Fruit fly (Drosophila melanogaster) whole organism, embryonic: ENCODE data around the gene CG5715.

Source experiments
- ATbp ChIP-seq: fragments of 200-800 bp; sonication (Bioruptor generic); optimal IDR thresholded peaks from 2 replicates; lab custom pipeline; 2017; ENCODE audit warnings: missing biosample characterization, mild to moderate bottlenecking, missing genetic modification characterization, missing genetic modification reagents
- Antp ChIP-seq: fragments of 200-800 bp; sonication (Bioruptor generic); optimal IDR thresholded peaks from 3 replicates; lab custom pipeline; 2016; ENCODE audit warnings: missing biosample characterization, missing genetic modification characterization
- Atf3 ChIP-seq: fragments of 200-800 bp; sonication (Bioruptor generic); optimal IDR thresholded peaks from 3 replicates; lab custom pipeline; 2016; ENCODE audit warnings: missing biosample characterization, missing genetic modification characterization
- B-H2 ChIP-seq: fragments of 200-800 bp; sonication (Bioruptor generic); optimal IDR thresholded peaks from 2 replicates; lab custom pipeline; 2018; ENCODE audit warnings: missing biosample characterization, mild to moderate bottlenecking, missing genetic modification characterization
- CG10274 ChIP-seq: fragments of 200-800 bp; sonication (Bioruptor generic); optimal IDR thresholded peaks from 3 replicates; lab custom pipeline; 2017; ENCODE audit warnings: missing biosample characterization, mild to moderate bottlenecking, missing genetic modification characterization
- CG10366 ChIP-seq: fragments of 200-800 bp; sonication (Bioruptor generic); IDR thresholded peaks from 2 replicates; pipeline ENCODE4 v1.3.6; 2022; ENCODE audit warnings: missing biosample characterization, missing genetic modification characterization
- CG10431 ChIP-seq: fragments of 200-800 bp; sonication (Bioruptor generic); optimal IDR thresholded peaks from 3 replicates; lab custom pipeline; 2018; ENCODE audit warnings: missing biosample characterization, mild to moderate bottlenecking, missing genetic modification characterization
- CG11560 ChIP-seq: fragments of 200-800 bp; sonication (Bioruptor generic); IDR thresholded peaks from 3 replicates; pipeline ENCODE4 v1.3.6; 2022; ENCODE audit warnings: missing biosample characterization, missing genetic modification characterization
- CG13287 ChIP-seq: fragments of 200-800 bp; sonication (Bioruptor generic); IDR thresholded peaks from 2 replicates; pipeline ENCODE4 v1.3.6; 2022; ENCODE audit warnings: missing biosample characterization, missing genetic modification characterization; ENCODE audit not compliant: partially characterized antibody
- CG13624 ChIP-seq: fragments of 200-800 bp; sonication (Bioruptor generic); optimal IDR thresholded peaks from 2 replicates; lab custom pipeline; 2016; ENCODE audit warnings: missing biosample characterization, missing genetic modification characterization
- CG16813 ChIP-seq: fragments of 200-800 bp; sonication (Bioruptor generic); IDR thresholded peaks from 3 replicates; pipeline ENCODE4 v1.3.6; 2022; ENCODE audit warnings: missing biosample characterization, missing genetic modification characterization; ENCODE audit not compliant: partially characterized antibody
- CG17802 ChIP-seq: fragments of 200-800 bp; sonication (Bioruptor generic); optimal IDR thresholded peaks from 2 replicates; lab custom pipeline; 2018; ENCODE audit warnings: missing biosample characterization, mild to moderate bottlenecking, missing genetic modification characterization, moderate library complexity
- CG17829 ChIP-seq: fragments of 200-800 bp; optimal IDR thresholded peaks from 2 replicates; lab custom pipeline; 2019; ENCODE audit warnings: missing biosample characterization, mild to moderate bottlenecking, missing genetic modification characterization, moderate library complexity
- CG30020 ChIP-seq: fragments of 200-800 bp; optimal IDR thresholded peaks from 2 replicates; lab custom pipeline; 2019; ENCODE audit warnings: missing biosample characterization, mild to moderate bottlenecking, missing genetic modification characterization, moderate library complexity
- CG3407 ChIP-seq: fragments of 200-800 bp; sonication (Bioruptor generic); optimal IDR thresholded peaks from 2 replicates; lab custom pipeline; 2018; ENCODE audit warnings: missing biosample characterization, mild to moderate bottlenecking, missing genetic modification characterization
- CG34376 ChIP-seq: fragments of 200-800 bp; sonication (Bioruptor generic); optimal IDR thresholded peaks from 2 replicates; lab custom pipeline; 2018; ENCODE audit warnings: missing biosample characterization, mild to moderate bottlenecking, missing genetic modification characterization
- CG34422 ChIP-seq: fragments of 200-800 bp; sonication (Bioruptor generic); IDR thresholded peaks from 3 replicates; pipeline ENCODE4 v1.3.6; 2022; ENCODE audit warnings: missing biosample characterization, missing genetic modification characterization
- CG3995 ChIP-seq: fragments of 200-800 bp; sonication (Bioruptor generic); optimal IDR thresholded peaks from 3 replicates; lab custom pipeline; 2016; ENCODE audit warnings: missing biosample characterization, missing genetic modification characterization
- CG42726 ChIP-seq: fragments of 200-800 bp; sonication (Bioruptor generic); IDR thresholded peaks from 2 replicates; pipeline ENCODE4 v1.3.6; 2022; ENCODE audit warnings: missing biosample characterization, missing genetic modification characterization; ENCODE audit not compliant: partially characterized antibody
- CG8388 ChIP-seq: fragments of 200-800 bp; sonication (Bioruptor generic); optimal IDR thresholded peaks from 2 replicates; lab custom pipeline; 2019; ENCODE audit warnings: missing biosample characterization, mild to moderate bottlenecking, missing genetic modification characterization, moderate library complexity
- CG9817 ChIP-seq: fragments of 200-800 bp; sonication (Bioruptor generic); optimal IDR thresholded peaks from 2 replicates; lab custom pipeline; 2018; ENCODE audit warnings: missing biosample characterization, mild to moderate bottlenecking, missing genetic modification characterization, moderate library complexity
- CkIIα-i1 ChIP-seq: fragments of 200-800 bp; sonication (Bioruptor generic); IDR thresholded peaks from 2 replicates; pipeline ENCODE4 v1.3.6; 2022; ENCODE audit warnings: missing biosample characterization, missing genetic modification characterization
- Elba2 ChIP-seq: fragments of 200-800 bp; sonication (Bioruptor generic); optimal IDR thresholded peaks from 3 replicates; lab custom pipeline; 2016; ENCODE audit warnings: missing biosample characterization, missing genetic modification characterization
- Ets97D ChIP-seq: fragments of 200-800 bp; sonication (Bioruptor generic); optimal IDR thresholded peaks from 3 replicates; lab custom pipeline; 2016; ENCODE audit warnings: missing biosample characterization, missing genetic modification characterization
- Gug ChIP-seq: fragments of 200-800 bp; sonication (Bioruptor generic); IDR thresholded peaks from 4 replicates; pipeline ENCODE4 v1.3.6; 2022; ENCODE audit warnings: missing biosample characterization, missing genetic modification characterization
- HHEX ChIP-seq: fragments of 200-800 bp; sonication (Bioruptor generic); optimal IDR thresholded peaks from 3 replicates; lab custom pipeline; 2017; ENCODE audit warnings: missing biosample characterization, mild to moderate bottlenecking, missing genetic modification characterization, missing genetic modification reagents
- Hr3 ChIP-seq: fragments of 200-800 bp; sonication (Bioruptor generic); optimal IDR thresholded peaks from 3 replicates; lab custom pipeline; 2016; ENCODE audit warnings: missing biosample characterization, missing genetic modification characterization
- MBD-R2 ChIP-seq: fragments of 200-800 bp; sonication (Bioruptor generic); IDR thresholded peaks from 2 replicates; pipeline ENCODE4 v1.3.6; 2022; ENCODE audit warnings: missing biosample characterization, missing genetic modification characterization
- MTF-1 ChIP-seq: fragments of 200-800 bp; sonication (Bioruptor generic); optimal IDR thresholded peaks from 2 replicates; lab custom pipeline; 2018; ENCODE audit warnings: missing biosample characterization, mild to moderate bottlenecking, missing genetic modification characterization, borderline replicate concordance
- Max ChIP-seq: fragments of 200-800 bp; sonication (Bioruptor generic); optimal IDR thresholded peaks from 2 replicates; lab custom pipeline; 2016; ENCODE audit warnings: missing biosample characterization, mild to moderate bottlenecking, missing genetic modification characterization
- Opbp ChIP-seq: fragments of 200-800 bp; sonication (Bioruptor generic); IDR thresholded peaks from 3 replicates; pipeline ENCODE4 v1.3.6; 2022; ENCODE audit warnings: missing biosample characterization, missing genetic modification characterization; ENCODE audit not compliant: partially characterized antibody
- Sry-δ ChIP-seq: fragments of 200-800 bp; sonication (Bioruptor generic); optimal IDR thresholded peaks from 2 replicates; lab custom pipeline; 2016; ENCODE audit warnings: missing biosample characterization, missing genetic modification characterization
- YL-1 ChIP-seq: fragments of 200-800 bp; sonication (Bioruptor generic); optimal IDR thresholded peaks from 3 replicates; lab custom pipeline; 2017; ENCODE audit warnings: missing biosample characterization, mild to moderate bottlenecking, missing genetic modification characterization
- al ChIP-seq: fragments of 200-800 bp; sonication (Bioruptor generic); IDR thresholded peaks from 2 replicates; pipeline ENCODE4 v1.3.6; 2022; ENCODE audit warnings: missing biosample characterization, missing genetic modification characterization
- ara ChIP-seq: fragments of 200-800 bp; sonication (Bioruptor generic); IDR thresholded peaks from 2 replicates; pipeline ENCODE4 v1.3.6; 2022; ENCODE audit warnings: missing biosample characterization, missing genetic modification characterization
- ato ChIP-seq: fragments of 200-800 bp; sonication (Bioruptor generic); IDR thresholded peaks from 2 replicates; pipeline ENCODE4 v1.3.6; 2022; ENCODE audit warnings: missing biosample characterization, missing genetic modification characterization; ENCODE audit not compliant: partially characterized antibody
- chm ChIP-seq: fragments of 200-800 bp; sonication (Bioruptor generic); IDR thresholded peaks from 2 replicates; pipeline ENCODE4 v1.3.6; 2022; ENCODE audit warnings: missing biosample characterization, missing genetic modification characterization
- fd96Cb ChIP-seq: fragments of 200-800 bp; sonication (Bioruptor generic); optimal IDR thresholded peaks from 2 replicates; lab custom pipeline; 2018; ENCODE audit warnings: missing biosample characterization, mild to moderate bottlenecking, missing genetic modification characterization, moderate library complexity
- gsb-n ChIP-seq: fragments of 200-800 bp; sonication (Bioruptor generic); optimal IDR thresholded peaks from 3 replicates; lab custom pipeline; 2018; ENCODE audit warnings: missing biosample characterization, mild to moderate bottlenecking, missing genetic modification characterization
- hkb ChIP-seq, 2 experiments: fragments of 200-800 bp in 1 of 2; fragments of >200 bp in 1 of 2; sonication (Bioruptor generic) in 1 of 2; IDR thresholded peaks in 1 of 2; optimal IDR thresholded peaks in 1 of 2; 2 replicates each; pipeline versions ENCODE4 v1.3.6 to Lab custom; 2017 to 2022; ENCODE audit warnings: missing biosample characterization in 1 of 2, missing genetic modification characterization in 1 of 2
- ind ChIP-seq: fragments of 200-800 bp; sonication (Bioruptor generic); optimal IDR thresholded peaks from 3 replicates; lab custom pipeline; 2016; ENCODE audit warnings: missing biosample characterization, missing genetic modification characterization
- jing ChIP-seq: fragments of 200-800 bp; sonication (Bioruptor generic); optimal IDR thresholded peaks from 2 replicates; lab custom pipeline; 2018; ENCODE audit warnings: missing biosample characterization, mild to moderate bottlenecking, missing genetic modification characterization
- knrl ChIP-seq: fragments of 200-800 bp; sonication (Bioruptor generic); IDR thresholded peaks from 3 replicates; pipeline ENCODE4 v1.3.6; 2022; ENCODE audit warnings: missing biosample characterization, missing genetic modification characterization; ENCODE audit not compliant: partially characterized antibody
- lmd ChIP-seq: fragments of 200-800 bp; sonication (Bioruptor generic); IDR thresholded peaks from 2 replicates; pipeline ENCODE4 v1.3.6; 2022; ENCODE audit warnings: missing biosample characterization, missing genetic modification characterization
- luna ChIP-seq: fragments of 200-800 bp; sonication (Bioruptor generic); optimal IDR thresholded peaks from 2 replicates; lab custom pipeline; 2016; ENCODE audit warnings: missing biosample characterization, missing genetic modification characterization
- schlank ChIP-seq: fragments of 200-800 bp; sonication (Bioruptor generic); optimal IDR thresholded peaks from 2 replicates; lab custom pipeline; 2018; ENCODE audit warnings: missing biosample characterization, mild to moderate bottlenecking, missing genetic modification characterization
- sqz ChIP-seq: fragments of 200-800 bp; sonication (Bioruptor generic); optimal IDR thresholded peaks from 3 replicates; lab custom pipeline; 2018; ENCODE audit warnings: missing biosample characterization, mild to moderate bottlenecking, missing genetic modification characterization
- sr ChIP-seq: fragments of 200-800 bp; sonication (Bioruptor generic); IDR thresholded peaks from 3 replicates; pipeline ENCODE4 v1.3.6; 2022; ENCODE audit warnings: missing biosample characterization, missing genetic modification characterization
- stwl ChIP-seq: fragments of 200-800 bp; sonication (Bioruptor generic); optimal IDR thresholded peaks from 3 replicates; lab custom pipeline; 2018; ENCODE audit warnings: missing biosample characterization, mild to moderate bottlenecking, missing genetic modification characterization, moderate library complexity
- sug ChIP-seq: fragments of 200-800 bp; optimal IDR thresholded peaks from 2 replicates; lab custom pipeline; 2019; ENCODE audit warnings: missing biosample characterization, mild to moderate bottlenecking, missing genetic modification characterization, moderate library complexity

The CG5715 gene

dm6 chr3R:24252494-24252893, 41.7 kb downstream of the CG5715 start, which contains the start of gene beta-PheRS (continued):
- TF ChIP-seq ATbp (GFP tag; lab: Kevin White, UChicago), result no peak
- no peak for TF ChIP-seq sug (tag; lab: Kevin White, UChicago)
- peak; percentile 30 for TF ChIP-seq CG34376
- peak; percentile 64 for TF ChIP-seq CG13624 (GFP tag; lab: Kevin White, UChicago)
- no peak for TF ChIP-seq sqz
- 0 out of 2 replicates have a peak, but pooled peaks have one; percentile 47 for TF ChIP-seq al (GFP tag; lab: Robert Waterston, UW)
- no peak for TF ChIP-seq hkb (optimal IDR thresholded peaks at IDR 0.05; lab: Kevin White, UChicago)
- peak; percentile 23; the same call in 1 of the 2 replicates for TF ChIP-seq hkb (GFP tag; IDR thresholded peaks at IDR 0.05; lab: Robert Waterston, UW)
- TF ChIP-seq Gug (GFP tag; lab: Robert Waterston, UW), result peak; percentile 53; the same call in 1 of the 4 replicates
- peak; percentile 90 for TF ChIP-seq ato (GFP tag; lab: Robert Waterston, UW)
- TF ChIP-seq CG30020, result peak; percentile 92
- TF ChIP-seq CG17829, result peak; percentile 76
- TF ChIP-seq stwl, result peak; percentile 98
- peak; percentile 86 for TF ChIP-seq CG8388 (GFP tag; lab: Kevin White, UChicago)
- TF ChIP-seq CkIIα-i1 (GFP tag; lab: Robert Waterston, UW), result no peak
- peak; percentile 97 for TF ChIP-seq CG13287 (GFP tag; lab: Robert Waterston, UW)
- TF ChIP-seq CG3995 (GFP tag; lab: Kevin White, UChicago), result peak; percentile 83
- TF ChIP-seq CG9817, result peak; percentile 65
- no peak for TF ChIP-seq CG3407
- peak; percentile 41 for TF ChIP-seq fd96Cb (tag; lab: Kevin White, UChicago)
- peak; percentile 91 for TF ChIP-seq Ets97D (GFP tag; lab: Kevin White, UChicago)
- peak; percentile 95 for TF ChIP-seq CG17802 (tag; lab: Kevin White, UChicago)
- no peak for TF ChIP-seq jing (GFP tag; lab: Kevin White, UChicago)
- TF ChIP-seq HHEX (GFP tag; lab: Kevin White, UChicago), result no peak
- peak; percentile 74 for TF ChIP-seq Antp (GFP tag; lab: Kevin White, UChicago)
- peak; percentile 93 for TF ChIP-seq CG16813 (GFP tag; lab: Robert Waterston, UW)
- peak; percentile 2 for TF ChIP-seq Atf3 (GFP tag; lab: Kevin White, UChicago)
- TF ChIP-seq sr, result no peak
- peak; percentile 38; the same call in 1 of the 2 replicates for TF ChIP-seq CG10366 (GFP tag; lab: Robert Waterston, UW)
- TF ChIP-seq Sry-δ (GFP tag; lab: Kevin White, UChicago), result peak; percentile 81
- TF ChIP-seq ara (GFP tag; lab: Robert Waterston, UW), result no peak
- TF ChIP-seq CG10431, result no peak
- TF ChIP-seq lmd (GFP tag; lab: Robert Waterston, UW), result peak; percentile 30; the same call in 1 of the 2 replicates
- peak; percentile 94 for TF ChIP-seq Opbp (GFP tag; lab: Robert Waterston, UW)
- TF ChIP-seq CG10274, result no peak
- no peak for TF ChIP-seq MTF-1 (GFP tag; lab: Kevin White, UChicago)
- no peak for TF ChIP-seq schlank (tag; lab: Kevin White, UChicago)
- TF ChIP-seq MBD-R2 (GFP tag; lab: Robert Waterston, UW), result peak; percentile 99
- peak; percentile 73 for TF ChIP-seq Max (GFP tag; lab: Kevin White, UChicago)
- TF ChIP-seq B-H2 (GFP tag; lab: Kevin White, UChicago), result no peak
- peak; percentile 30 for TF ChIP-seq luna (GFP tag; lab: Kevin White, UChicago)
- peak; percentile 67 for TF ChIP-seq Elba2 (GFP tag; lab: Kevin White, UChicago)
- no peak for TF ChIP-seq gsb-n
- TF ChIP-seq CG42726 (GFP tag; lab: Robert Waterston, UW), result peak; percentile 97
- TF ChIP-seq CG11560 (tag; lab: Robert Waterston, UW), result no peak
- TF ChIP-seq chm (GFP tag; lab: Robert Waterston, UW), result no peak; the same call in 1 of the 2 replicates
- peak; percentile 92 for TF ChIP-seq knrl (GFP tag; lab: Robert Waterston, UW)
- TF ChIP-seq ind, result no peak
- peak; percentile 94 for TF ChIP-seq Hr3 (GFP tag; lab: Kevin White, UChicago)
- peak; percentile 98 for TF ChIP-seq YL-1 (GFP tag; lab: Kevin White, UChicago)
- peak; percentile 92 for TF ChIP-seq CG34422 (GFP tag; lab: Robert Waterston, UW)
